Worm (Caenorhabditis elegans) whole organism, L3 larva: ENCODE results near the gene F46F5.10.

ENCODE experiments used
- R02D3.7 ChIP-seq: fragments of 150-350 bp; optimal IDR thresholded peaks from 2 replicates; lab custom pipeline; 2014; ENCODE audit warnings: missing biosample characterization, missing genetic modification characterization
- ZK546.5 ChIP-seq: sonication (generic microtip); optimal IDR thresholded peaks from 2 replicates; lab custom pipeline; 2017; ENCODE audit warnings: missing biosample characterization, missing genetic modification characterization
- aly-2 ChIP-seq: fragments of 150-350 bp; optimal IDR thresholded peaks from 2 replicates; lab custom pipeline; 2014; ENCODE audit warnings: missing biosample characterization, missing genetic modification characterization
- ama-1 ChIP-seq: fragments of 150-350 bp; optimal IDR thresholded peaks from 2 replicates; lab custom pipeline; 2018
- ceh-16 ChIP-seq: sonication (generic microtip); optimal IDR thresholded peaks from 2 replicates; lab custom pipeline; 2017; ENCODE audit warnings: missing biosample characterization, missing genetic modification characterization
- ceh-28 ChIP-seq: fragments of 150-350 bp; optimal IDR thresholded peaks from 2 replicates; lab custom pipeline; 2014; ENCODE audit warnings: missing biosample characterization, missing genetic modification reagents, missing genetic modification characterization
- ceh-82 ChIP-seq: fragments of 150-350 bp; optimal IDR thresholded peaks from 2 replicates; lab custom pipeline; 2014; ENCODE audit warnings: missing biosample characterization, missing genetic modification characterization
- ceh-9 ChIP-seq: sonication (generic microtip); optimal IDR thresholded peaks from 2 replicates; lab custom pipeline; 2018; ENCODE audit warnings: missing biosample characterization, missing genetic modification characterization
- daf-12 ChIP-seq: fragments of 150-350 bp; optimal IDR thresholded peaks from 2 replicates; lab custom pipeline; 2014; ENCODE audit warnings: missing biosample characterization, missing genetic modification reagents, missing genetic modification characterization
- egl-27 ChIP-seq: sonication (generic microtip); optimal IDR thresholded peaks from 4 replicates; lab custom pipeline; 2017; ENCODE audit warnings: missing biosample characterization, missing genetic modification reagents, missing genetic modification characterization
- egl-5 ChIP-seq: fragments of 150-350 bp; optimal IDR thresholded peaks from 2 replicates; lab custom pipeline; 2017; ENCODE audit warnings: missing biosample characterization, missing genetic modification reagents, missing genetic modification characterization, inconsistent platforms
- elt-1 ChIP-seq: fragments of 150-350 bp; optimal IDR thresholded peaks from 2 replicates; lab custom pipeline; 2014; ENCODE audit warnings: missing biosample characterization, missing genetic modification characterization
- elt-2 ChIP-seq: sonication (generic microtip); optimal IDR thresholded peaks from 2 replicates; lab custom pipeline; 2016; ENCODE audit warnings: missing genetic modification reagents, mild to moderate bottlenecking, missing genetic modification characterization, missing compliant biosample characterization
- elt-3 ChIP-seq, 3 experiments: fragments of 150-350 bp in 1 of 3; sonication (generic microtip) in 2 of 3; optimal IDR thresholded peaks; 2 replicates in 2 of 3; 4 replicates in 1 of 3; lab custom pipeline; 2014 to 2017; ENCODE audit warnings: missing biosample characterization in 3 of 3, missing genetic modification characterization in 3 of 3
- eor-1 ChIP-seq, 2 experiments: fragments of 150-350 bp; optimal IDR thresholded peaks; 2 replicates each; lab custom pipeline; 2014 to 2018; ENCODE audit warnings: missing biosample characterization in 2 of 2, missing genetic modification characterization in 2 of 2
- fkh-10 ChIP-seq: sonication (generic microtip); optimal IDR thresholded peaks from 2 replicates; lab custom pipeline; 2017; ENCODE audit warnings: missing biosample characterization, missing genetic modification reagents, missing genetic modification characterization
- fkh-2 ChIP-seq: fragments of 150-350 bp; optimal IDR thresholded peaks from 2 replicates; lab custom pipeline; 2014; ENCODE audit warnings: missing biosample characterization, missing genetic modification reagents, missing genetic modification characterization
- fos-1 ChIP-seq: fragments of 150-350 bp; optimal IDR thresholded peaks from 2 replicates; lab custom pipeline; 2014; ENCODE audit warnings: missing biosample characterization, missing genetic modification characterization
- hmg-11 ChIP-seq: sonication (generic microtip); optimal IDR thresholded peaks from 2 replicates; lab custom pipeline; 2016; ENCODE audit warnings: missing genetic modification characterization, missing compliant biosample characterization
- jun-1 ChIP-seq: fragments of 150-350 bp; optimal IDR thresholded peaks from 2 replicates; lab custom pipeline; 2014; ENCODE audit warnings: missing biosample characterization, missing genetic modification reagents, missing genetic modification characterization
- lin-15B ChIP-seq: fragments of 150-350 bp; optimal IDR thresholded peaks from 2 replicates; lab custom pipeline; 2014; ENCODE audit warnings: missing biosample characterization, missing genetic modification characterization
- lin-39 ChIP-seq: fragments of 150-350 bp; optimal IDR thresholded peaks from 2 replicates; lab custom pipeline; 2018; ENCODE audit warnings: missing biosample characterization, missing genetic modification reagents, missing genetic modification characterization
- lsy-12 ChIP-seq: sonication (generic microtip); optimal IDR thresholded peaks from 2 replicates; lab custom pipeline; 2016; ENCODE audit warnings: mild to moderate bottlenecking, missing genetic modification characterization, missing compliant biosample characterization
- mdl-1 ChIP-seq: fragments of 150-350 bp; optimal IDR thresholded peaks from 2 replicates; lab custom pipeline; 2014; ENCODE audit warnings: missing biosample characterization, missing genetic modification characterization
- mml-1 ChIP-seq: fragments of 150-350 bp; sonication (generic microtip); optimal IDR thresholded peaks from 3 replicates; lab custom pipeline; 2014; ENCODE audit warnings: missing biosample characterization, missing genetic modification characterization
- nfya-1 ChIP-seq: sonication (generic microtip); optimal IDR thresholded peaks from 2 replicates; lab custom pipeline; 2017; ENCODE audit warnings: missing genetic modification characterization, mild to moderate bottlenecking, missing compliant biosample characterization, antibody characterized with exemption, moderate library complexity; ENCODE audit not compliant: insufficient read depth
- nhr-11 ChIP-seq: fragments of 150-350 bp; optimal IDR thresholded peaks from 2 replicates; lab custom pipeline; 2014; ENCODE audit warnings: missing biosample characterization, missing genetic modification characterization
- nhr-12 ChIP-seq: fragments of 150-350 bp; optimal IDR thresholded peaks from 2 replicates; lab custom pipeline; 2014; ENCODE audit warnings: missing biosample characterization, missing genetic modification characterization
- nhr-23 ChIP-seq: fragments of 150-350 bp; optimal IDR thresholded peaks from 2 replicates; lab custom pipeline; 2014; ENCODE audit warnings: missing biosample characterization, missing genetic modification reagents, missing genetic modification characterization
- nhr-237 ChIP-seq: fragments of 150-350 bp; optimal IDR thresholded peaks from 2 replicates; lab custom pipeline; 2014; ENCODE audit warnings: missing biosample characterization, missing genetic modification characterization
- nhr-25 ChIP-seq: sonication (generic microtip); optimal IDR thresholded peaks from 2 replicates; lab custom pipeline; 2017; ENCODE audit warnings: missing biosample characterization, missing genetic modification characterization
- nhr-28 ChIP-seq: fragments of 150-350 bp; optimal IDR thresholded peaks from 2 replicates; lab custom pipeline; 2014; ENCODE audit warnings: missing biosample characterization, missing genetic modification characterization
- nhr-43 ChIP-seq: sonication (generic microtip); optimal IDR thresholded peaks from 2 replicates; lab custom pipeline; 2016; ENCODE audit warnings: mild to moderate bottlenecking, missing genetic modification characterization, missing compliant biosample characterization; ENCODE audit not compliant: poor library complexity, severe bottlenecking
- nhr-67 ChIP-seq: fragments of 150-350 bp; optimal IDR thresholded peaks from 2 replicates; lab custom pipeline; 2014; ENCODE audit warnings: missing biosample characterization, missing genetic modification characterization
- nhr-76 ChIP-seq: fragments of 150-350 bp; sonication (generic microtip); optimal IDR thresholded peaks from 5 replicates; lab custom pipeline; 2014; ENCODE audit warnings: missing biosample characterization, missing genetic modification characterization
- nhr-77 ChIP-seq: fragments of 150-350 bp; optimal IDR thresholded peaks from 2 replicates; lab custom pipeline; 2014; ENCODE audit warnings: missing biosample characterization, missing genetic modification characterization
- pha-4 ChIP-seq: fragments of 150-350 bp; optimal IDR thresholded peaks from 2 replicates; lab custom pipeline; 2014; ENCODE audit warnings: missing biosample characterization, missing genetic modification reagents, missing genetic modification characterization
- pqm-1 ChIP-seq: fragments of 150-350 bp; optimal IDR thresholded peaks from 2 replicates; lab custom pipeline; 2017; ENCODE audit warnings: missing biosample characterization, missing genetic modification characterization, inconsistent platforms
- sea-2 ChIP-seq: fragments of 150-350 bp; sonication (generic microtip); optimal IDR thresholded peaks from 4 replicates; lab custom pipeline; 2014; ENCODE audit warnings: missing biosample characterization, missing genetic modification reagents, missing genetic modification characterization
- skn-1 ChIP-seq: fragments of 150-350 bp; optimal IDR thresholded peaks from 2 replicates; lab custom pipeline; 2014; ENCODE audit warnings: missing biosample characterization, missing genetic modification characterization
- snpc-4 ChIP-seq: fragments of 150-350 bp; optimal IDR thresholded peaks from 2 replicates; lab custom pipeline; 2014; ENCODE audit warnings: missing biosample characterization, missing genetic modification characterization
- tbx-2 ChIP-seq: sonication (generic microtip); optimal IDR thresholded peaks from 2 replicates; lab custom pipeline; 2016; ENCODE audit warnings: mild to moderate bottlenecking, missing genetic modification characterization, missing compliant biosample characterization
- unc-39 ChIP-seq: sonication (generic microtip); optimal IDR thresholded peaks from 4 replicates; lab custom pipeline; 2017; ENCODE audit warnings: missing biosample characterization, missing genetic modification characterization
- unc-62 ChIP-seq: fragments of 150-350 bp; sonication (generic microtip); optimal IDR thresholded peaks from 4 replicates; lab custom pipeline; 2014; ENCODE audit warnings: missing biosample characterization, missing genetic modification reagents, missing genetic modification characterization
- zag-1 ChIP-seq: fragments of 150-350 bp; optimal IDR thresholded peaks from 2 replicates; lab custom pipeline; 2014; ENCODE audit warnings: missing biosample characterization, missing genetic modification characterization
- ztf-11 ChIP-seq: fragments of 150-350 bp; optimal IDR thresholded peaks from 2 replicates; lab custom pipeline; 2014; ENCODE audit warnings: missing biosample characterization, missing genetic modification characterization
- ztf-4 ChIP-seq: fragments of 150-350 bp; optimal IDR thresholded peaks from 2 replicates; lab custom pipeline; 2014; ENCODE audit warnings: missing biosample characterization, missing genetic modification characterization

Gene F46F5.10

DNA sequence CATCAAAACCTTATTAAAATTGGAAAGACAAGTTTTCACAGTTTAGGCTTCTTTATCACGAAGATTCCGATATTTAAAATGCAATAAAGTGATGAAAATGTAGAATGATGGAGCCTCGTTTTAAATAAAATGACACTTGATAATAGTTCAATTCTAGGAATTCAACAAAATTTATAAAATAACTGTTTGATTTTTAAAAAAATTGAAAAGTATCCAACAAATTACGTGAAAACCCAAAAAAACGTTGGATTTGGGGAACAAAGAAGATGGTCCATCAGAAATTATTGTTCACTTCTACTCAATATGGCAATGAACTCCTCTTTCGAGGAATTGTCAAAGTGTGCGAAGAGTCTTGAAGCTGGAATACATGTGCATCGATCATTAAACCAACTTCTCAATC lies 20.3 kb downstream of the F46F5.10 start, which contains the start of gene F28A10.4:
Gene F28A10.4, plus strand, starts transcription at position 301 of the 400 bp plus-strand sequence.
- TF ChIP-seq fkh-10 (GFP tag; lab: Kevin White, UChicago), result no peak
- TF ChIP-seq sea-2 (GFP tag; lab: Kevin White, UChicago), result no peak
- no peak for TF ChIP-seq snpc-4 (tag; lab: Kevin White, UChicago)
- no peak for TF ChIP-seq lin-15B (tag; lab: Kevin White, UChicago)
- TF ChIP-seq ceh-28, result no peak

DNA sequence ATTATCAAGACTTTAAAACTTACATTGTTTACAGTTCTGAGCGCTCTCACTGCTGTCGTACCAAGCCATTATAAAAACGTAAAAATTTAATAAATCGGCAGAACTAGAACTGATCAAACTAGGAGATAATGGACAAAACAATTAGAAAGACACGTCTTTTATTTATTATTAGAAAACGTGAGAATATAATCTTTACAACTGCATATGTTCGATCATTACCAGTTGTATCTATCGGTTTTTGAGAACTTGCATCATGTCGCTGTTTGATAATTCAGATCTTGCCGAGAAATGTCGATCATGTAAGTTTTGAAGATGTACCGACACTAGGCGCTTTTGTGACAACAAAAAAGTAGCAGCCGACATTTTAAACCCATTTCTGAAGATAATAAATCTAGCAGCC lies 22.0 kb downstream of the F46F5.10 start, which contains the start of gene F28A10.7:
Gene F28A10.7, minus strand, starts transcription at position 101 of the 400 bp plus-strand sequence.
- TF ChIP-seq skn-1, result no peak
- no peak for TF ChIP-seq ztf-4
- no peak for TF ChIP-seq elt-3 (tag; optimal IDR thresholded peaks at IDR 0.05; lab: Kevin White, UChicago)

DNA sequence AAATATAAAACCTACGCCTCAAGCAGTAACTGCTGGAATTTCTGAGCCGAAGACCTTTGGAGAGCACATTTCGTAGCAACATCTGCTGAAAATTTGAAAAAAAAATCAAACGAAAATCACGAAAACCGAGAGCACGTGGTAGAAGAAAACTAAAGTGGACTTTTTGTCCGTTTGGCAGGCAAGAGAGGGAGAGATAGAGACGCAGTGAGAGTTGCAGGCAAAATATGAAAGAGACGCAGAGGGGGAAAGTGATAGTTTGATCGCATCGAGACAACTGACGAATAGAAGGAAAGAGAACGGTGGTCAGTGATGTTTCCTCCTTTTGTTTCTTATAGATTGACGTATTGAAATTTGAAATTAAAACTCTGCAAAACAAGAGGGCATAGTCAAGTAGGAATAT lies 24.9 kb downstream of the F46F5.10 start, which contains the start of the genes acdh-9 and F28A10.13:
Gene acdh-9, minus strand, starts transcription at position 85 of the 400 bp plus-strand sequence.
Gene F28A10.13, plus strand, starts transcription at position 294 of the 400 bp plus-strand sequence.
- TF ChIP-seq ama-1 (lab: Kevin White, UChicago) (peak; percentile 68), daf-12 (tag; lab: Kevin White, UChicago) (no peak), egl-27 (tag; lab: Kevin White, UChicago) (no peak), hmg-11 (no peak), lsy-12 (tag; lab: Kevin White, UChicago) (no peak), fkh-10 (GFP tag; lab: Kevin White, UChicago) (no peak), aly-2 (tag; lab: Kevin White, UChicago) (no peak), fkh-2 (no peak), R02D3.7 (tag; lab: Kevin White, UChicago) (no peak), snpc-4 (tag; lab: Kevin White, UChicago) (no peak), ceh-82 (tag; lab: Kevin White, UChicago) (no peak), nhr-12 (tag; lab: Kevin White, UChicago) (no peak), pqm-1 (tag; lab: Kevin White, UChicago) (peak; percentile 44), nhr-76 (tag; lab: Kevin White, UChicago) (peak; percentile 95), nhr-43 (tag; lab: Kevin White, UChicago) (no peak), elt-3 (tag; optimal IDR thresholded peaks at IDR 0.05; lab: Kevin White, UChicago) (no peak), nhr-67 (no peak), lin-39 (no peak), skn-1 (no peak), sea-2 (GFP tag; lab: Kevin White, UChicago) (no peak), nhr-237 (tag; lab: Kevin White, UChicago) (no peak), eor-1 (tag; optimal IDR thresholded peaks at IDR 0.05; lab: Kevin White, UChicago) (no peak), mdl-1 (tag; lab: Kevin White, UChicago) (peak; percentile 79), nhr-23 (tag; lab: Kevin White, UChicago) (peak; percentile 11), unc-39 (tag; lab: Kevin White, UChicago) (no peak), ceh-28 (no peak), nhr-28 (no peak), nhr-25 (tag; lab: Kevin White, UChicago) (peak; percentile 22), nfya-1 (tag; lab: Kevin White, UChicago) (peak; percentile 65), mml-1 (tag; lab: Kevin White, UChicago) (no peak), nhr-77 (tag; lab: Kevin White, UChicago) (no peak), elt-1 (tag; lab: Kevin White, UChicago) (no peak), elt-2 (tag; lab: Kevin White, UChicago) (peak; percentile 69), ceh-16 (tag; lab: Kevin White, UChicago) (no peak), tbx-2 (tag; lab: Kevin White, UChicago) (no peak), ceh-9 (tag; lab: Kevin White, UChicago) (no peak), egl-5 (tag; lab: Kevin White, UChicago) (no peak), pha-4 (tag; lab: Kevin White, UChicago) (no peak), lin-15B (tag; lab: Kevin White, UChicago) (peak; percentile 8), ztf-4 (no peak), jun-1 (tag; lab: Kevin White, UChicago) (peak; percentile 36), unc-62 (no peak), ztf-11 (no peak), zag-1 (tag; lab: Kevin White, UChicago) (no peak), nhr-11 (tag; lab: Kevin White, UChicago) (no peak), fos-1 (tag; lab: Kevin White, UChicago) (no peak), ZK546.5 (tag; lab: Kevin White, UChicago) (no peak)
